Worm (Caenorhabditis elegans): ENCODE data around the gene snrp-3.

ce11 chrIV:8723720-8724119, 36.1 kb upstream of the snrp-3 start, which contains the start of gene F21D5.9:
- TF ChIP-seq egl-27 (tag; optimal IDR thresholded peaks at IDR 0.05), result no peak
- TF ChIP-seq ztf-4 (tag; optimal IDR thresholded peaks at IDR 0.05), result no peak
- TF ChIP-seq elt-3 (tag; optimal IDR thresholded peaks at IDR 0.05), result no peak
- TF ChIP-seq lin-39 (tag; optimal IDR thresholded peaks at IDR 0.05), result no peak

All from whole organism, L2 larva.